Worm (Caenorhabditis elegans): ENCODE results near the gene set-21.

DNA sequence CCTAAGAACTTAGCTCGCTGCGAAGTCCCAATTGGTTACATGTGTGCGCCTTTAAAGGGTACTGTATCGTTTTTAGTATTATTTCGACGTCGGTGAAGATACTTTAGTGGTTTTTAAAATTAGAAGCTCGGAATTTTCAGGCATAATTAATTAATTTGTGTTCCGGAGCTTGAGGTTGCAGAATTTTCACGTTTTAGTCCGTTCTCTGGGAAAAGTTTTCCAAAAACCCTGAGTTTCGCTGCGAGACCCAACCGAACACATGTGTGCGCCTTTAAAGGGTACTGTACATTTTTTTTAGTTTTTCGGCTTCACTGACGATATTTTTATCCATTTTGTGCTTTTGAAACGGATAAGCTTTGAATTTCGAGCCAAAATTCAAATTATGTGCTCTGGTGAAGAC lies 2.8 kb downstream of the set-21 start:
- TF ChIP-seq irx-1 (tag; optimal IDR thresholded peaks at IDR 0.05): no peak
- TF ChIP-seq pag-3 (tag; optimal IDR thresholded peaks at IDR 0.05; ENCODE audit: borderline replicate concordance, insufficient read depth): no peak
- TF ChIP-seq skn-1 (tag; optimal IDR thresholded peaks at IDR 0.05): no peak
- TF ChIP-seq sptf-1 (tag; optimal IDR thresholded peaks at IDR 0.05): no peak
- TF ChIP-seq egl-27 (tag; optimal IDR thresholded peaks at IDR 0.05): no peak
- TF ChIP-seq mep-1 (tag; optimal IDR thresholded peaks at IDR 0.05): no peak
- no peak for TF ChIP-seq efl-1 (optimal IDR thresholded peaks at IDR 0.05)
- TF ChIP-seq efl-1 (GFP tag; optimal IDR thresholded peaks at IDR 0.05 in 1 of 2): no peak
- TF ChIP-seq snpc-4 (tag; optimal IDR thresholded peaks at IDR 0.05): no peak
- no peak for TF ChIP-seq nhr-237 (tag; optimal IDR thresholded peaks at IDR 0.05)
- no peak for TF ChIP-seq unc-98 (GFP tag; IDR thresholded peaks at IDR 0.05)
- no peak for TF ChIP-seq nhr-28 (tag; optimal IDR thresholded peaks at IDR 0.05)
- TF ChIP-seq ztf-11 (tag; optimal IDR thresholded peaks at IDR 0.05): no peak
- no peak for TF ChIP-seq alr-1 (tag; optimal IDR thresholded peaks at IDR 0.05; ENCODE audit: borderline replicate concordance)

All from whole organism, L1 larva.